Worm (Caenorhabditis elegans): ENCODE data around the gene R07C12.1.

R07C12.1 gene

ce11 chrIV:4180032-4180431 is 27.8 kb downstream of the R07C12.1 start:
- TF ChIP-seq hmg-1.2 (GFP tag; IDR thresholded peaks at IDR 0.05) (peak; percentile 52; the same call in 1 of the 2 replicates), attf-3 (GFP tag; conservative IDR thresholded peaks at IDR 0.05) (0 out of 2 replicates have a peak, but pooled peaks have one; percentile 12), mcd-1 (GFP tag; IDR thresholded peaks at IDR 0.05) (peak; percentile 71)

ce11 chrIV:4184767-4185166 is 32.5 kb downstream of the R07C12.1 start:
- TF ChIP-seq egl-44 (GFP tag; IDR thresholded peaks at IDR 0.05): 0 out of 2 replicates have a peak, but pooled peaks have one; percentile 45
- peak; percentile 93 for TF ChIP-seq Y53G8AR.9 (GFP tag; conservative IDR thresholded peaks at IDR 0.05)
- peak; percentile 81 for TF ChIP-seq attf-3 (GFP tag; conservative IDR thresholded peaks at IDR 0.05)
- peak; percentile 96 for TF ChIP-seq K11D2.4 (GFP tag; IDR thresholded peaks at IDR 0.05)
- TF ChIP-seq C06A6.2 (GFP tag; conservative IDR thresholded peaks at IDR 0.05): peak; percentile 89
- TF ChIP-seq sea-2 (GFP tag; IDR thresholded peaks at IDR 0.05): peak; percentile 75; the same call in 1 of the 2 replicates
- 0 out of 2 replicates have a peak, but pooled peaks have one; percentile 56 for TF ChIP-seq ztf-28 (GFP tag; IDR thresholded peaks at IDR 0.05)
- peak; percentile 82 for TF ChIP-seq ekl-4 (GFP tag; IDR thresholded peaks at IDR 0.05)
- TF ChIP-seq bed-2 (GFP tag; IDR thresholded peaks at IDR 0.05): peak; percentile 83
- TF ChIP-seq attf-5 (GFP tag; optimal IDR thresholded peaks at IDR 0.05): peak; percentile 12
- TF ChIP-seq F37B4.10 (GFP tag; IDR thresholded peaks at IDR 0.05): 0 out of 2 replicates have a peak, but pooled peaks have one; percentile 68
- peak; percentile 42; the same call in 1 of the 2 replicates for TF ChIP-seq hsf-1 (GFP tag; IDR thresholded peaks at IDR 0.05)
- peak; percentile 63; the same call in 1 of the 2 replicates for TF ChIP-seq ceh-91 (GFP tag; IDR thresholded peaks at IDR 0.05)
- peak; percentile 97 for TF ChIP-seq dox-1 (GFP tag; IDR thresholded peaks at IDR 0.05)
- TF ChIP-seq ztf-6 (GFP tag; IDR thresholded peaks at IDR 0.05): peak; percentile 80
- TF ChIP-seq hmg-1.2 (GFP tag; IDR thresholded peaks at IDR 0.05): peak; percentile 96
- peak; percentile 49 for TF ChIP-seq madf-6 (GFP tag; IDR thresholded peaks at IDR 0.05)
- TF ChIP-seq madf-3 (GFP tag; IDR thresholded peaks at IDR 0.05): 0 out of 2 replicates have a peak, but pooled peaks have one; percentile 8
- TF ChIP-seq Y79H2A.3 (GFP tag; conservative IDR thresholded peaks at IDR 0.05): peak; percentile 75; the same call in 1 of the 2 replicates
- TF ChIP-seq hmg-20 (GFP tag; IDR thresholded peaks at IDR 0.05): peak; percentile 72
- TF ChIP-seq mcd-1 (GFP tag; IDR thresholded peaks at IDR 0.05): peak; percentile 100
- peak; percentile 93 for TF ChIP-seq pbrm-1 (GFP tag; IDR thresholded peaks at IDR 0.05)
- peak; percentile 23 for TF ChIP-seq lin-40 (tag; optimal IDR thresholded peaks at IDR 0.05)
- peak; percentile 43; the same call in 1 of the 2 replicates for TF ChIP-seq lir-1 (GFP tag; conservative IDR thresholded peaks at IDR 0.05)
- TF ChIP-seq D2030.7 (GFP tag; IDR thresholded peaks at IDR 0.05): peak; percentile 21; the same call in 1 of the 2 replicates
- 0 out of 2 replicates have a peak, but pooled peaks have one; percentile 44 for TF ChIP-seq Y67H2A.10 (GFP tag; conservative IDR thresholded peaks at IDR 0.05)
- peak; percentile 76 for TF ChIP-seq cebp-1 (GFP tag; IDR thresholded peaks at IDR 0.05)
- TF ChIP-seq cebp-1 (tag; optimal IDR thresholded peaks at IDR 0.05): peak; percentile 7
- peak; percentile 82 for TF ChIP-seq egl-18 (GFP tag; IDR thresholded peaks at IDR 0.05)
- peak; percentile 93 for TF ChIP-seq rcor-1 (GFP tag; IDR thresholded peaks at IDR 0.05)
- TF ChIP-seq ceh-40 (GFP tag; IDR thresholded peaks at IDR 0.05): 0 out of 2 replicates have a peak, but pooled peaks have one; percentile 25
- 0 out of 2 replicates have a peak, but pooled peaks have one; percentile 51 for TF ChIP-seq Y56A3A.18 (GFP tag; IDR thresholded peaks at IDR 0.05)
- TF ChIP-seq ceh-100 (GFP tag; IDR thresholded peaks at IDR 0.05): peak; percentile 82
- TF ChIP-seq Y95B8A.8 (GFP tag; IDR thresholded peaks at IDR 0.05): peak; percentile 89
- TF ChIP-seq let-526 (GFP tag; IDR thresholded peaks at IDR 0.05): peak; percentile 81
- peak; percentile 81 for TF ChIP-seq F33H1.4 (GFP tag; IDR thresholded peaks at IDR 0.05)
- TF ChIP-seq nfyb-1 (GFP tag; IDR thresholded peaks at IDR 0.05): peak; percentile 98
- peak; percentile 72 for TF ChIP-seq lin-54 (GFP tag; optimal IDR thresholded peaks at IDR 0.05)
- TF ChIP-seq lin-26 (GFP tag; IDR thresholded peaks at IDR 0.05): peak; percentile 74; the same call in 1 of the 2 replicates

Measured in whole organism, young adult.